Worm (Caenorhabditis elegans) whole organism, young adult: Measurements from ENCODE around the gene rnf-113.

ENCODE experiments used
- B0261.1 ChIP-seq: sonication (generic microtip); optimal IDR thresholded peaks from 2 replicates; lab custom pipeline; 2016; ENCODE audit warnings: mild to moderate bottlenecking, missing genetic modification characterization, moderate library complexity, missing compliant biosample characterization
- D2030.7 ChIP-seq: fragments of 200-800 bp; sonication (Bioruptor generic); IDR thresholded peaks from 2 replicates; pipeline ENCODE4 v1.3.6; 2022; ENCODE audit warnings: missing genetic modification reagents, missing genetic modification characterization, missing compliant biosample characterization
- F23B12.7 ChIP-seq: sonication (generic microtip); optimal IDR thresholded peaks from 2 replicates; lab custom pipeline; 2017; ENCODE audit warnings: missing genetic modification characterization, mild to moderate bottlenecking, missing compliant biosample characterization, antibody characterized with exemption, moderate library complexity; ENCODE audit not compliant: insufficient read depth
- F37B4.10 ChIP-seq: fragments of 200-800 bp; sonication (Bioruptor generic); IDR thresholded peaks from 2 replicates; pipeline ENCODE4 v1.3.6; 2022; ENCODE audit warnings: missing genetic modification characterization, missing compliant biosample characterization
- F49E8.2 ChIP-seq: sonication (generic microtip); optimal IDR thresholded peaks from 3 replicates; lab custom pipeline; 2017; ENCODE audit warnings: missing genetic modification characterization, mild to moderate bottlenecking, missing compliant biosample characterization, antibody characterized with exemption, moderate library complexity; ENCODE audit not compliant: insufficient read depth
- K12H6.12 ChIP-seq: fragments of 200-800 bp; sonication (Bioruptor generic); optimal IDR thresholded peaks from 2 replicates; lab custom pipeline; 2018; ENCODE audit warnings: mild to moderate bottlenecking, missing genetic modification characterization, missing compliant biosample characterization
- Y53F4B.3 ChIP-seq: fragments of 200-800 bp; sonication (Bioruptor generic); IDR thresholded peaks from 2 replicates; pipeline ENCODE4 v1.3.6; 2022; ENCODE audit warnings: missing genetic modification reagents, missing genetic modification characterization, missing compliant biosample characterization
- Y53G8AR.9 ChIP-seq: fragments of 200-800 bp; sonication (Bioruptor generic); conservative IDR thresholded peaks from 2 replicates; pipeline ENCODE4 v1.3.6; 2022; ENCODE audit warnings: missing genetic modification reagents, missing genetic modification characterization, missing compliant biosample characterization
- Y56A3A.18 ChIP-seq: fragments of 200-800 bp; sonication (Bioruptor generic); IDR thresholded peaks from 2 replicates; pipeline ENCODE4 v1.3.6; 2022; ENCODE audit warnings: missing genetic modification reagents, missing genetic modification characterization, missing compliant biosample characterization
- ZK185.1 ChIP-seq: sonication (generic microtip); optimal IDR thresholded peaks from 2 replicates; lab custom pipeline; 2016; ENCODE audit warnings: mild to moderate bottlenecking, missing genetic modification characterization, missing compliant biosample characterization; ENCODE audit not compliant: poor library complexity, severe bottlenecking
- ama-1 ChIP-seq, 3 experiments: fragments of 150-350 bp in 1 of 3; sonication (generic microtip) in 2 of 3; optimal IDR thresholded peaks; 2 replicates each; lab custom pipeline; 2014 to 2018; ENCODE audit warnings: missing biosample characterization in 2 of 3, missing genetic modification characterization in 2 of 3, missing genetic modification reagents in 2 of 3
- attf-5 ChIP-seq: fragments of 200-800 bp; sonication (Bioruptor generic); optimal IDR thresholded peaks from 2 replicates; lab custom pipeline; 2018; ENCODE audit warnings: mild to moderate bottlenecking, missing genetic modification characterization, missing compliant biosample characterization
- cebp-1 ChIP-seq, 2 experiments: fragments of 200-800 bp in 1 of 2; sonication (Bioruptor generic) in 1 of 2; sonication (generic microtip) in 1 of 2; IDR thresholded peaks in 1 of 2; optimal IDR thresholded peaks in 1 of 2; 2 replicates each; pipeline versions ENCODE4 v1.3.6 to Lab custom; 2017 to 2022; ENCODE audit warnings: missing compliant biosample characterization in 2 of 2, missing genetic modification characterization in 2 of 2, mild to moderate bottlenecking in 1 of 2, missing genetic modification reagents in 1 of 2, moderate library complexity in 1 of 2
- ceh-91 ChIP-seq: fragments of 200-800 bp; sonication (Bioruptor generic); IDR thresholded peaks from 2 replicates; pipeline ENCODE4 v1.3.6; 2022; ENCODE audit warnings: missing genetic modification reagents, missing genetic modification characterization, missing compliant biosample characterization
- chd-7 ChIP-seq: sonication (generic microtip); optimal IDR thresholded peaks from 2 replicates; lab custom pipeline; 2016; ENCODE audit warnings: mild to moderate bottlenecking, missing genetic modification characterization, moderate library complexity, missing compliant biosample characterization
- dox-1 ChIP-seq: fragments of 200-800 bp; sonication (Bioruptor generic); IDR thresholded peaks from 2 replicates; pipeline ENCODE4 v1.3.6; 2022; ENCODE audit warnings: missing genetic modification reagents, missing genetic modification characterization, missing compliant biosample characterization
- egl-18 ChIP-seq: fragments of 200-800 bp; sonication (Bioruptor generic); IDR thresholded peaks from 2 replicates; pipeline ENCODE4 v1.3.6; 2022; ENCODE audit warnings: missing genetic modification reagents, missing genetic modification characterization, missing compliant biosample characterization
- ets-4 ChIP-seq: fragments of 200-800 bp; sonication (Bioruptor generic); optimal IDR thresholded peaks from 2 replicates; lab custom pipeline; 2018; ENCODE audit warnings: mild to moderate bottlenecking, missing genetic modification characterization, missing compliant biosample characterization
- gei-17 ChIP-seq: fragments of 200-800 bp; sonication (Bioruptor generic); optimal IDR thresholded peaks from 2 replicates; lab custom pipeline; 2018; ENCODE audit warnings: mild to moderate bottlenecking, missing genetic modification characterization, missing compliant biosample characterization
- hmg-1.2 ChIP-seq: fragments of 200-800 bp; sonication (Bioruptor generic); IDR thresholded peaks from 2 replicates; pipeline ENCODE4 v1.3.6; 2022; ENCODE audit warnings: missing genetic modification reagents, missing genetic modification characterization, missing compliant biosample characterization
- let-607 ChIP-seq, 2 experiments: fragments of 200-800 bp in 1 of 2; sonication (Bioruptor generic) in 1 of 2; sonication (generic microtip) in 1 of 2; optimal IDR thresholded peaks; 2 replicates each; lab custom pipeline; 2016 to 2018; ENCODE audit warnings: mild to moderate bottlenecking in 2 of 2, missing compliant biosample characterization in 2 of 2, missing genetic modification characterization in 2 of 2, moderate library complexity in 2 of 2, missing genotype in 1 of 2
- lin-26 ChIP-seq: fragments of 200-800 bp; sonication (Bioruptor generic); IDR thresholded peaks from 2 replicates; pipeline ENCODE4 v1.3.6; 2022; ENCODE audit warnings: missing genetic modification reagents, missing genetic modification characterization, missing compliant biosample characterization
- lin-35 ChIP-seq, 3 experiments: fragments of 150-350 bp in 2 of 3; sonication (generic microtip) in 1 of 3; optimal IDR thresholded peaks; 2 replicates each; lab custom pipeline; 2014 to 2018; ENCODE audit warnings: missing biosample characterization in 3 of 3, missing genetic modification characterization in 3 of 3, missing genetic modification reagents in 3 of 3
- lin-40 ChIP-seq: sonication (generic microtip); optimal IDR thresholded peaks from 2 replicates; lab custom pipeline; 2016; ENCODE audit warnings: missing genetic modification characterization, mild to moderate bottlenecking, missing compliant biosample characterization, missing genotype, missing genetic modification reagents
- madf-10 ChIP-seq: sonication (generic microtip); optimal IDR thresholded peaks from 2 replicates; lab custom pipeline; 2016; ENCODE audit warnings: mild to moderate bottlenecking, missing genetic modification characterization, missing compliant biosample characterization
- madf-3 ChIP-seq: fragments of 200-800 bp; sonication (Bioruptor generic); IDR thresholded peaks from 2 replicates; pipeline ENCODE4 v1.3.6; 2022; ENCODE audit warnings: missing genetic modification reagents, missing genetic modification characterization, missing compliant biosample characterization
- madf-6 ChIP-seq: fragments of 200-800 bp; sonication (Bioruptor generic); IDR thresholded peaks from 2 replicates; pipeline ENCODE4 v1.3.6; 2022; ENCODE audit warnings: missing genetic modification reagents, missing genetic modification characterization, missing compliant biosample characterization
- mcd-1 ChIP-seq: fragments of 200-800 bp; sonication (Bioruptor generic); IDR thresholded peaks from 2 replicates; pipeline ENCODE4 v1.3.6; 2022; ENCODE audit warnings: missing genetic modification reagents, missing genetic modification characterization, missing compliant biosample characterization
- nfya-1 ChIP-seq: sonication (generic microtip); optimal IDR thresholded peaks from 2 replicates; lab custom pipeline; 2017; ENCODE audit warnings: antibody characterized with exemption, missing compliant biosample characterization, missing genetic modification characterization, borderline replicate concordance; ENCODE audit not compliant: insufficient read depth
- nfyb-1 ChIP-seq: fragments of 200-800 bp; sonication (Bioruptor generic); IDR thresholded peaks from 2 replicates; pipeline ENCODE4 v1.3.6; 2022; ENCODE audit warnings: missing genetic modification reagents, missing genetic modification characterization, missing compliant biosample characterization
- nhr-80 ChIP-seq: sonication (generic microtip); optimal IDR thresholded peaks from 2 replicates; lab custom pipeline; 2016; ENCODE audit warnings: missing genetic modification characterization, missing compliant biosample characterization
- pbrm-1 ChIP-seq: fragments of 200-800 bp; sonication (Bioruptor generic); IDR thresholded peaks from 2 replicates; pipeline ENCODE4 v1.3.6; 2022; ENCODE audit warnings: missing genetic modification reagents, missing genetic modification characterization, missing compliant biosample characterization
- rcor-1 ChIP-seq: fragments of 200-800 bp; sonication (Bioruptor generic); IDR thresholded peaks from 2 replicates; pipeline ENCODE4 v1.3.6; 2022; ENCODE audit warnings: missing genetic modification reagents, missing genetic modification characterization, missing compliant biosample characterization
- repo-1 ChIP-seq: sonication (generic microtip); optimal IDR thresholded peaks from 2 replicates; lab custom pipeline; 2017; ENCODE audit warnings: mild to moderate bottlenecking, missing genetic modification characterization, missing compliant biosample characterization
- snpc-1.3 ChIP-seq: sonication (generic microtip); optimal IDR thresholded peaks from 2 replicates; lab custom pipeline; 2017; ENCODE audit warnings: missing genetic modification characterization, mild to moderate bottlenecking, missing compliant biosample characterization, antibody characterized with exemption, moderate library complexity, missing genotype, missing genetic modification reagents; ENCODE audit not compliant: insufficient read depth
- snpc-4 ChIP-seq, 5 experiments: fragments of 150-350 bp in 1 of 5; sonication (generic microtip) in 4 of 5; optimal IDR thresholded peaks; 2 replicates each; lab custom pipeline; 2014 to 2018; ENCODE audit warnings: missing genetic modification characterization in 5 of 5, missing biosample characterization in 3 of 5, antibody characterized with exemption in 2 of 5, mild to moderate bottlenecking in 2 of 5, missing compliant biosample characterization in 2 of 5, missing genotype in 2 of 5, moderate library complexity in 2 of 5, missing genetic modification reagents in 1 of 5
- tbx-9 ChIP-seq: sonication (generic microtip); optimal IDR thresholded peaks from 2 replicates; lab custom pipeline; 2016; ENCODE audit warnings: borderline replicate concordance, missing genetic modification characterization, inconsistent platforms, missing compliant biosample characterization
- zfh-2 ChIP-seq: fragments of 200-800 bp; sonication (Bioruptor generic); conservative IDR thresholded peaks from 2 replicates; pipeline ENCODE4 v1.3.6; 2022; ENCODE audit warnings: missing genetic modification reagents, missing genetic modification characterization, missing compliant biosample characterization
- zim-3 ChIP-seq: sonication (generic microtip); optimal IDR thresholded peaks from 2 replicates; lab custom pipeline; 2017; ENCODE audit warnings: mild to moderate bottlenecking, missing genetic modification characterization, moderate library complexity, missing compliant biosample characterization
- ztf-18 ChIP-seq: sonication (generic microtip); optimal IDR thresholded peaks from 2 replicates; lab custom pipeline; 2016; ENCODE audit warnings: missing genotype, mild to moderate bottlenecking, missing genetic modification characterization, missing compliant biosample characterization
- ztf-25 ChIP-seq: fragments of 200-800 bp; sonication (Bioruptor generic); IDR thresholded peaks from 2 replicates; pipeline ENCODE4 v1.3.6; 2022; ENCODE audit warnings: missing genetic modification reagents, missing genetic modification characterization, missing compliant biosample characterization

rnf-113 gene

DNA sequence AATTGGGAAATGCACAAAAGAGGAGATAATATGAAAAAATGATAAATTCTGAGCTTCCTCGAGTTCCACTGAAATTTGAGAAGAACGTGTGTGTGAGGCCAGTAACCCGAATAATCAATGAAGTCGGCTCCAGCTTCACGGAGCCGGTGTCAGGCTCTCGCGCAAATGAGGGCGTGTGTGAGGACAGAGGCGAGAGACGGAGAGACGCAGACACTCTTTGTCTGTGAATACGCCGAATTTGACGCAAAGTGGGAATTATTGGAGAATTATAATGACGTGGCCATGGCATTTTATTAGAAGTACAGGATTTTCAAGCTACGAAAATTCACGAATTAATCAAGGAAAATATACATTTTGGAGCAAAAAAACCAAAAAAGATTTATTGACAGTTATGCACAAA, 17.5 kb downstream of the rnf-113 start:
- TF ChIP-seq repo-1 (tag; lab: Kevin White, UChicago) (no peak), mcd-1 (GFP tag; lab: Robert Waterston, UW) (peak; percentile 62), lin-26 (GFP tag; lab: Robert Waterston, UW) (peak; percentile 76), F23B12.7 (tag; lab: Kevin White, UChicago) (no peak), nhr-80 (tag; lab: Kevin White, UChicago) (peak; percentile 45), madf-6 (GFP tag; lab: Robert Waterston, UW) (peak; percentile 37), cebp-1 (GFP tag; IDR thresholded peaks at IDR 0.05; lab: Robert Waterston, UW) (no peak), cebp-1 (tag; optimal IDR thresholded peaks at IDR 0.05; lab: Kevin White, UChicago) (peak; percentile 48), let-607 (tag; optimal IDR thresholded peaks at IDR 0.05; lab: Kevin White, UChicago) (peak; percentile 65 to 80), rcor-1 (0 out of 2 replicates have a peak, but pooled peaks have one; percentile 5), snpc-4 (GFP tag; optimal IDR thresholded peaks at IDR 0.05; lab: Kevin White, UChicago) (no peak), snpc-4 (tag; optimal IDR thresholded peaks at IDR 0.05; lab: Kevin White, UChicago) (peak in 1 of 4 experiments; percentile 14), nfyb-1 (peak; percentile 39; the same call in 1 of the 2 replicates), ztf-18 (tag; lab: Kevin White, UChicago) (peak; percentile 27), pbrm-1 (GFP tag; lab: Robert Waterston, UW) (peak; percentile 55), B0261.1 (no peak), ztf-25 (GFP tag; lab: Robert Waterston, UW) (0 out of 2 replicates have a peak, but pooled peaks have one; percentile 34), madf-10 (peak; percentile 30), lin-35 (GFP tag; optimal IDR thresholded peaks at IDR 0.05; lab: Kevin White, UChicago) (peak in 1 of 3 experiments; percentile 34), ceh-91 (GFP tag; lab: Robert Waterston, UW) (no peak), chd-7 (tag; lab: Kevin White, UChicago) (peak; percentile 27), hmg-1.2 (peak; percentile 42; the same call in 1 of the 2 replicates), Y53G8AR.9 (GFP tag; lab: Robert Waterston, UW) (0 out of 2 replicates have a peak, but pooled peaks have one; percentile 20), tbx-9 (no peak), snpc-1.3 (tag; lab: Kevin White, UChicago) (no peak), dox-1 (GFP tag; lab: Robert Waterston, UW) (peak; percentile 51; the same call in 1 of the 2 replicates), ama-1 (optimal IDR thresholded peaks at IDR 0.05; lab: Kevin White, UChicago) (no peak), ama-1 (GFP tag; optimal IDR thresholded peaks at IDR 0.05; lab: Kevin White, UChicago) (peak in 1 of 2 experiments; percentile 7), ZK185.1 (peak; percentile 35), K12H6.12 (tag; lab: Kevin White, UChicago) (peak; percentile 53), nfya-1 (tag; lab: Kevin White, UChicago) (no peak), lin-40 (tag; lab: Kevin White, UChicago) (peak; percentile 37), attf-5 (peak; percentile 78), Y56A3A.18 (GFP tag; lab: Robert Waterston, UW) (no peak), zfh-2 (GFP tag; lab: Robert Waterston, UW) (peak; percentile 61)

DNA sequence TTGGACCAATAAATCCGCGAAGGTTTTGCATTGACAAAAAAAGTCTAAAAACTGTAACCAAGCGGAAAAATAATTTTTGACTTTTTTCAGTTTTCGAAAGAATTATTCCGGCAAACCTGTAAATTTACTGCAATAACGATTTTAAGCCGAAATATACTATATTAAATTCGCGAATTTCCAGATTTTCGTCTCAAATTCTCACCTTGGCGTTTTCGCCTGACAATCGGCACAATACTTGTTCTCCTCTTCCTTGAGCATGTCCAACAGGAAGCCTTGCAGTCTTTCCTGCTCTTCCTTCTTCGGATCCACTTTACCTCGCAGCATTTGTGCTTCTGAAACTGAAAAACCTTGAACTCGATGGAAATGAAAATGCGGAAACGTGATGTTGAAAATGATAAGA, 18.0 kb downstream of the rnf-113 start, which contains the start of gene smap-1:
TSS of gene smap-1 (minus strand) at position 338 of the 400 bp plus-strand sequence.
- TF ChIP-seq let-607 (tag; optimal IDR thresholded peaks at IDR 0.05; lab: Kevin White, UChicago) (no peak), zim-3 (tag; lab: Kevin White, UChicago) (no peak), ets-4 (GFP tag; lab: Kevin White, UChicago) (no peak), Y53F4B.3 (no peak), F37B4.10 (no peak), madf-3 (GFP tag; lab: Robert Waterston, UW) (no peak), gei-17 (GFP tag; lab: Kevin White, UChicago) (no peak), egl-18 (GFP tag; lab: Robert Waterston, UW) (no peak), F49E8.2 (tag; lab: Kevin White, UChicago) (no peak), snpc-1.3 (tag; lab: Kevin White, UChicago) (no peak), B0261.1 (no peak), D2030.7 (GFP tag; lab: Robert Waterston, UW) (no peak)
